Fruit fly (Drosophila melanogaster): ENCODE data around the gene p53.

- no peak for TF ChIP-seq kay (GFP tag; ENCODE audit: borderline replicate concordance)
- no peak for TF ChIP-seq Hr96 (GFP tag; optimal IDR thresholded peaks at IDR 0.05)
- no peak for TF ChIP-seq CG11617 (GFP tag; optimal IDR thresholded peaks at IDR 0.05)
- no peak for TF ChIP-seq bab1 (GFP tag; optimal IDR thresholded peaks at IDR 0.05)
- no peak for TF ChIP-seq CG7101 (tag; optimal IDR thresholded peaks at IDR 0.05)
Measured at dm6 chr3R:23030900-23031299, 23.0 kb downstream of the p53 start.

All from whole organism, adult.